Worm (Caenorhabditis elegans): ENCODE data around the gene F13A7.7.

Gene F13A7.7

ce11 chrV:16350775-16351378, 32.8 kb downstream of the F13A7.7 start (continued):
- TF ChIP-seq elt-3 (tag; optimal IDR thresholded peaks at IDR 0.05) (no peak), sem-4 (tag; optimal IDR thresholded peaks at IDR 0.05) (no peak), nhr-129 (tag; optimal IDR thresholded peaks at IDR 0.05) (peak; percentile 72), mab-5 (tag; optimal IDR thresholded peaks at IDR 0.05) (no peak), unc-55 (GFP tag; optimal IDR thresholded peaks at IDR 0.05) (peak; percentile 78), nhr-11 (tag; optimal IDR thresholded peaks at IDR 0.05) (no peak), lsy-2 (tag; optimal IDR thresholded peaks at IDR 0.05) (peak in 1 of 2 experiments; percentile 50)

ce11 chrV:16350061-16350460, 33.6 kb downstream of the F13A7.7 start:
- TF ChIP-seq peb-1 (tag; optimal IDR thresholded peaks at IDR 0.05) (no peak), elt-1 (tag; optimal IDR thresholded peaks at IDR 0.05) (no peak), sma-9 (GFP tag; optimal IDR thresholded peaks at IDR 0.05) (no peak), sma-9 (tag; optimal IDR thresholded peaks at IDR 0.05) (no peak)

ce11 chrV:16346406-16347108, 37.1 kb downstream of the F13A7.7 start, which contains the start of the genes W08G11.5 and W08G11.1:
Gene W08G11.5, minus strand, starts transcription at chrV:16346506.
Gene W08G11.1, plus strand, starts transcription at chrV:16347058.
- no peak for TF ChIP-seq nhr-25 (tag; optimal IDR thresholded peaks at IDR 0.05)
- TF ChIP-seq ZK546.5 (tag; optimal IDR thresholded peaks at IDR 0.05) = no peak
- no peak for TF ChIP-seq ztf-1 (GFP tag; conservative IDR thresholded peaks at IDR 0.05)
- TF ChIP-seq nhr-6 (tag; optimal IDR thresholded peaks at IDR 0.05) = no peak
- TF ChIP-seq lin-13 (GFP tag; optimal IDR thresholded peaks at IDR 0.05) = no peak
- TF ChIP-seq ceh-82 (tag; optimal IDR thresholded peaks at IDR 0.05) = no peak
- TF ChIP-seq lsy-2 (tag; optimal IDR thresholded peaks at IDR 0.05) = no peak
- TF ChIP-seq nhr-10 (tag; optimal IDR thresholded peaks at IDR 0.05) = no peak
- TF ChIP-seq nhr-129 (tag; optimal IDR thresholded peaks at IDR 0.05) = no peak
- no peak for TF ChIP-seq nhr-21 (tag; optimal IDR thresholded peaks at IDR 0.05)
- no peak for TF ChIP-seq gmeb-1 (tag; optimal IDR thresholded peaks at IDR 0.05)
- no peak for TF ChIP-seq mbf-1 (tag; optimal IDR thresholded peaks at IDR 0.05)
- no peak for TF ChIP-seq fos-1 (tag; optimal IDR thresholded peaks at IDR 0.05)
- no peak for TF ChIP-seq zag-1 (tag; optimal IDR thresholded peaks at IDR 0.05)
- TF ChIP-seq lin-39 (tag; optimal IDR thresholded peaks at IDR 0.05) = no peak
- TF ChIP-seq elt-3 (tag; optimal IDR thresholded peaks at IDR 0.05) = no peak

DNA sequence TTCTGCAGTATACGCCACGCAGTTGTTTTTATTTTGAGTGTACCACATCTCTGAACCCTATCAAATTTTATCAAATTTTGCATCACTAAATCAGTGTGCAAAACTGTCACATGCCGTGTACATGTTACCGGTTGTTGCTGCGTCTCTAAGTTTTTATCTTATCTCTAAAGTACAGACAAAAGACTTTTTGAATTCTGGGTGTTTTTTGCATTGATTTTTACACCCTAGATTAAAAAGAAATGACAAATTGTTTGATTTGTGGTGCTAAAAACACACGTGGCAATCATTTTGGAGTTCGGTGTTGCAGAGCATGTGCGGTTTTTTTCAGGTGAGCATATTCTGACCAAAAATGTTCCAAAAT, 41.4 kb downstream of the F13A7.7 start, which contains the start of gene nhr-193:
Gene nhr-193, plus strand, starts transcription at position 51 of the 361 bp plus-strand sequence.
- no peak for TF ChIP-seq nhr-6 (tag; optimal IDR thresholded peaks at IDR 0.05)
- TF ChIP-seq nhr-11 (tag; optimal IDR thresholded peaks at IDR 0.05) = no peak
- no peak for TF ChIP-seq blmp-1 (tag; optimal IDR thresholded peaks at IDR 0.05; ENCODE audit: insufficient read depth)
- no peak for TF ChIP-seq unc-39 (tag; optimal IDR thresholded peaks at IDR 0.05)
- TF ChIP-seq gmeb-1 (tag; optimal IDR thresholded peaks at IDR 0.05) = no peak
- TF ChIP-seq mab-5 (tag; optimal IDR thresholded peaks at IDR 0.05) = no peak
- TF ChIP-seq lin-11 (tag; optimal IDR thresholded peaks at IDR 0.05) = no peak
- TF ChIP-seq elt-3 (tag; optimal IDR thresholded peaks at IDR 0.05) = no peak
- TF ChIP-seq alr-1 (tag; optimal IDR thresholded peaks at IDR 0.05) = no peak
- no peak for TF ChIP-seq zag-1 (tag; optimal IDR thresholded peaks at IDR 0.05)
- TF ChIP-seq nhr-129 (tag; optimal IDR thresholded peaks at IDR 0.05) = no peak
- TF ChIP-seq sma-9 (GFP tag; optimal IDR thresholded peaks at IDR 0.05) = peak; percentile 48
- no peak for TF ChIP-seq sma-9 (tag; optimal IDR thresholded peaks at IDR 0.05)
- no peak for TF ChIP-seq mbf-1 (tag; optimal IDR thresholded peaks at IDR 0.05)
- no peak for TF ChIP-seq Y55F3AM.14 (GFP tag; optimal IDR thresholded peaks at IDR 0.05)
- peak; percentile 15 for TF ChIP-seq crh-2 (tag; optimal IDR thresholded peaks at IDR 0.05)
- TF ChIP-seq fos-1 (tag; optimal IDR thresholded peaks at IDR 0.05) = peak; percentile 8

DNA sequence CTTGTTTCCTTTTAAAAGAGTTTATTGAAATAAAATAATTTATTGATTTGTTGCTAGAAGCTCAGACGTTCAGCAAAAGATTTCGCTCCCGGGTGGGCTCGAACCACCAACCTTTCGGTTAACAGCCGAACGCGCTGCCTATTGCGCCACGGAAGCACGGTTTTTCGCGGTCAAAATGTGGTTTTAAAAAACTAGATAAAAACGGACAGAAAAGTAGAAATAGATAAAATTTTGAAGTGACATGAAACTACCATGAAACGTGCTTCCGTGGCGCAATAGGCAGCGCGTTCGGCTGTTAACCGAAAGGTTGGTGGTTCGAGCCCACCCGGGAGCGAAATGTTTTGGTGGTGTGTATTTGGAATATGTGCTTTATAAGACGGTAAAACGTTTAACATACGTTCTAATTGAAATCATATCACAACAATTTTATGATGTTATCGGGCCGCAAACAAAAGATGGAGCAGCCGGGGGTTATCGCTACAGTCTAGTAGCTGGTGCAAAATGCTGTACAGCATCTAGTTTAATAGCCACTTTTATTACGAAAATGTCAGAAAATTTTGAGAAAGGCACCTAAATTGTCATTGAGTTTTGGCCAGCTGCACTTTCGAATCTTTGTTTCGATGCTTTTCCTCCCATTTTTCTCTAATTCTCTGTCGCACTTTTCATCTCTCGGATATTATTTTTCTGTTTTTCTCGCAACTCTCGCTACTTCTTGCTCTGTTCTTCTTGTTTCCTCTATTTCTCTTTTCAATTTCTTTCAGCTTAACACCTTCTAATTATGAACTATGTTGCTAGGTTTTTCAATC, 45.1 kb downstream of the F13A7.7 start, which contains the start of gene slc-9B.2:
Gene slc-9B.2, plus strand, starts transcription at position 756 of the 806 bp plus-strand sequence.
- peak; percentile 63 for TF ChIP-seq unc-55 (GFP tag; optimal IDR thresholded peaks at IDR 0.05)
